Worm (Caenorhabditis elegans) whole organism, mixed stage, embryonic: ENCODE data around the gene dct-13.
"Not testable (repeated sequence)": the region's sequence is repeated elsewhere in the genome, so short reads cannot be mapped to it uniquely, and the experiment has no call there.

Experiments used
- M03D4.4 ChIP-seq: sonication (generic microtip); optimal IDR thresholded peaks from 2 replicates; lab custom pipeline; 2017; ENCODE audit warnings: mild to moderate bottlenecking, missing genetic modification characterization, missing compliant biosample characterization
- bed-3 ChIP-seq: fragments of 200-800 bp; sonication (Bioruptor generic); optimal IDR thresholded peaks from 3 replicates; lab custom pipeline; 2018; ENCODE audit warnings: mild to moderate bottlenecking, missing genetic modification characterization, moderate library complexity, missing compliant biosample characterization
- blmp-1 ChIP-seq: fragments of 150-350 bp; optimal IDR thresholded peaks from 2 replicates; lab custom pipeline; 2014; ENCODE audit warnings: missing biosample characterization, missing genetic modification characterization
- ceh-39 ChIP-seq: fragments of 150-350 bp; optimal IDR thresholded peaks from 2 replicates; lab custom pipeline; 2014; ENCODE audit warnings: missing biosample characterization, missing genetic modification characterization
- ceh-43 ChIP-seq: fragments of 200-800 bp; sonication (Bioruptor generic); optimal IDR thresholded peaks from 2 replicates; lab custom pipeline; 2018; ENCODE audit warnings: mild to moderate bottlenecking, missing genetic modification characterization, moderate library complexity, missing compliant biosample characterization
- ceh-83 ChIP-seq: fragments of 200-800 bp; sonication (Bioruptor generic); optimal IDR thresholded peaks from 2 replicates; lab custom pipeline; 2018; ENCODE audit warnings: mild to moderate bottlenecking, missing genetic modification characterization, missing compliant biosample characterization
- cnd-1 ChIP-seq: fragments of 200-800 bp; sonication (Bioruptor generic); optimal IDR thresholded peaks from 2 replicates; lab custom pipeline; 2018; ENCODE audit warnings: mild to moderate bottlenecking, missing genetic modification characterization, missing compliant biosample characterization
- drap-1 ChIP-seq: fragments of 200-800 bp; sonication (Bioruptor generic); optimal IDR thresholded peaks from 3 replicates; lab custom pipeline; 2018; ENCODE audit warnings: mild to moderate bottlenecking, missing genetic modification characterization, missing compliant biosample characterization
- elt-1 ChIP-seq: sonication (generic microtip); optimal IDR thresholded peaks from 2 replicates; lab custom pipeline; 2017; ENCODE audit warnings: missing genetic modification characterization, mild to moderate bottlenecking, missing compliant biosample characterization, antibody characterized with exemption, moderate library complexity, borderline replicate concordance; ENCODE audit not compliant: insufficient read depth
- elt-3 ChIP-seq: fragments of 150-350 bp; optimal IDR thresholded peaks from 2 replicates; lab custom pipeline; 2014; ENCODE audit warnings: missing biosample characterization, missing genetic modification characterization
- flh-1 ChIP-seq: fragments of 200-800 bp; sonication (Bioruptor generic); optimal IDR thresholded peaks from 2 replicates; lab custom pipeline; 2018; ENCODE audit warnings: mild to moderate bottlenecking, missing genetic modification characterization, moderate library complexity, missing compliant biosample characterization
- ham-2 ChIP-seq: fragments of 200-800 bp; sonication (Bioruptor generic); optimal IDR thresholded peaks from 2 replicates; lab custom pipeline; 2018; ENCODE audit warnings: mild to moderate bottlenecking, missing genetic modification characterization, missing compliant biosample characterization
- hlh-1 ChIP-seq: fragments of 150-350 bp; optimal IDR thresholded peaks from 2 replicates; lab custom pipeline; 2014; ENCODE audit warnings: missing biosample characterization, missing genetic modification reagents, missing genetic modification characterization
- lsy-2 ChIP-seq: fragments of 150-350 bp; optimal IDR thresholded peaks from 2 replicates; lab custom pipeline; 2014; ENCODE audit warnings: missing biosample characterization, missing genetic modification characterization
- mab-5 ChIP-seq: fragments of 150-350 bp; optimal IDR thresholded peaks from 2 replicates; lab custom pipeline; 2014; ENCODE audit warnings: missing biosample characterization, missing genetic modification characterization
- mep-1 ChIP-seq: fragments of 150-350 bp; optimal IDR thresholded peaks from 2 replicates; lab custom pipeline; 2017; ENCODE audit warnings: missing biosample characterization, missing genetic modification reagents, missing genetic modification characterization, inconsistent platforms
- nhr-12 ChIP-seq: fragments of 150-350 bp; optimal IDR thresholded peaks from 2 replicates; lab custom pipeline; 2014; ENCODE audit warnings: missing biosample characterization, missing genetic modification characterization
- nhr-237 ChIP-seq: fragments of 150-350 bp; optimal IDR thresholded peaks from 2 replicates; lab custom pipeline; 2014; ENCODE audit warnings: missing biosample characterization, missing genetic modification characterization
- nhr-76 ChIP-seq: sonication (generic microtip); optimal IDR thresholded peaks from 2 replicates; lab custom pipeline; 2017; ENCODE audit warnings: missing biosample characterization, missing genetic modification characterization
- pha-4 ChIP-seq: fragments of 150-350 bp; optimal IDR thresholded peaks from 2 replicates; lab custom pipeline; 2018; ENCODE audit warnings: missing biosample characterization, missing genetic modification reagents, missing genetic modification characterization
- sem-2 ChIP-seq: fragments of 200-800 bp; sonication (Bioruptor generic); optimal IDR thresholded peaks from 2 replicates; lab custom pipeline; 2018; ENCODE audit warnings: mild to moderate bottlenecking, missing genetic modification characterization, missing compliant biosample characterization
- snpc-4 ChIP-seq: fragments of 150-350 bp; optimal IDR thresholded peaks from 2 replicates; lab custom pipeline; 2014; ENCODE audit warnings: missing biosample characterization, missing genetic modification characterization
- sptf-1 ChIP-seq: sonication (generic microtip); optimal IDR thresholded peaks from 2 replicates; lab custom pipeline; 2017; ENCODE audit warnings: mild to moderate bottlenecking, missing genetic modification characterization, moderate library complexity, missing compliant biosample characterization
- tbx-8 ChIP-seq: fragments of 200-800 bp; sonication (Bioruptor generic); optimal IDR thresholded peaks from 2 replicates; lab custom pipeline; 2018; ENCODE audit warnings: mild to moderate bottlenecking, missing genetic modification characterization, moderate library complexity, missing compliant biosample characterization
- unc-39 ChIP-seq: fragments of 150-350 bp; optimal IDR thresholded peaks from 2 replicates; lab custom pipeline; 2014; ENCODE audit warnings: missing biosample characterization, missing genetic modification characterization
- unc-62 ChIP-seq: fragments of 150-350 bp; optimal IDR thresholded peaks from 2 replicates; lab custom pipeline; 2014; ENCODE audit warnings: missing biosample characterization, missing genetic modification reagents, missing genetic modification characterization
- zip-8 ChIP-seq: fragments of 150-350 bp; optimal IDR thresholded peaks from 2 replicates; lab custom pipeline; 2014; ENCODE audit warnings: missing biosample characterization, missing genetic modification characterization
- ztf-11 ChIP-seq: fragments of 150-350 bp; optimal IDR thresholded peaks from 2 replicates; lab custom pipeline; 2014; ENCODE audit warnings: missing biosample characterization, missing genetic modification characterization

The dct-13 gene

ce11 chrIV:17025017-17025416, at the start of gene dct-13:
Gene dct-13, minus strand, starts transcription at chrIV:17025117.
- no peak for TF ChIP-seq drap-1
- no peak for TF ChIP-seq ceh-83 (GFP tag; lab: Kevin White, UChicago)
- no peak for TF ChIP-seq ham-2 (GFP tag; lab: Kevin White, UChicago)
- no peak for TF ChIP-seq flh-1 (GFP tag; lab: Kevin White, UChicago)
- no peak for TF ChIP-seq pha-4 (tag; lab: Kevin White, UChicago)
- TF ChIP-seq hlh-1 (tag; lab: Kevin White, UChicago), result no peak
- no peak for TF ChIP-seq unc-62 (GFP tag; lab: Kevin White, UChicago)
- no peak for TF ChIP-seq ztf-11 (tag; lab: Kevin White, UChicago)
- TF ChIP-seq lsy-2 (tag; lab: Kevin White, UChicago), result no peak
- no peak for TF ChIP-seq elt-1 (tag; lab: Kevin White, UChicago)
- no peak for TF ChIP-seq cnd-1 (tag; lab: Kevin White, UChicago)
- no peak for TF ChIP-seq sptf-1 (tag; lab: Kevin White, UChicago)

DNA sequence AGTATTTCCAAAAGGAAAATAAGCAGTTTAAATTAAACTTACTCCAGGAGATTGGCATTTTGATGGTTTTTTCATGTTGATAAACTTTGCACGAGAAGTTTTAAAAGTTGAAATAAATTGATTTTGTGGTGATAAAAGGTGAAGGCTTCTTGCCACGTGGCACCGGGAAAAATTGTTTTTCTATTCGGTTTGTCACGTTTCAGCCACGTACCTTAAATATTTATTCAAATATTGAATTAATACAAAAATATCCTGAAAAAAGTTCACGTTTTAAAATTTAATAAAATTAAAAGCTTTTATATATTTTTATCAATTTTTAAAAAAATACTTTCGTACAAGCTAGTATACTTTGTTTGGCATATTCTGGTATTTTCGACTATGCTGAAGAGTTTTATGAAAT, 45.9 kb upstream of the dct-13 start, which contains the start of gene Y116A8C.24:
TSS of gene Y116A8C.24 (minus strand) at position 101 of the 400 bp plus-strand sequence.
- not testable (repeated sequence) for TF ChIP-seq ztf-11 (tag; lab: Kevin White, UChicago); sem-2 (GFP tag; lab: Kevin White, UChicago); ceh-83 (GFP tag; lab: Kevin White, UChicago)

DNA sequence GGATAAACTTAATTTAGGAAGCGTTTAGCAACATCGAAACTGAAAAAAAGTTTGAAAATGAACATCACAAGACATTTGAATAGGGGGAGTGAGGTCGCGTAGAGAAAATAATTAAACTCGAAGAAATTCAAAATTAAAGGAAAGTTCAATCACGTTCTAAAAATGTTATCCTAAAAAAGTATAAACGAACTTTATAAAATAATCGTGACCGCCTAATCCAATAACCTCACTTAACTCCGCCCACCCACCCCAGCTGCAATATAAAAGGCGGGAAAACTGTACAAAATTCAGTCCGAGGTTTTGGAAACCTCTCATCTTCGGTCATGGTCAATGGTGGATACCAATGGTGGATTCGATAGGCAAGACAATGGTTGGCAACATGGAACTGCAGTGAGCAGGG, 40.0 kb upstream of the dct-13 start, which contains the start of gene Y116A8C.465:
TSS of gene Y116A8C.465 (plus strand) at position 301 of the 400 bp plus-strand sequence.
- TF ChIP-seq nhr-237; cnd-1 (tag; lab: Kevin White, UChicago); M03D4.4 (tag; lab: Kevin White, UChicago): not testable (repeated sequence)

ce11 chrIV:17063700-17064099, 38.8 kb upstream of the dct-13 start, which contains the start of gene Y116A8C.467:
Gene Y116A8C.467, minus strand, starts transcription at chrIV:17063800.
- not testable (repeated sequence) for TF ChIP-seq mep-1 (tag; lab: Kevin White, UChicago); unc-62 (GFP tag; lab: Kevin White, UChicago); elt-3 (tag; lab: Kevin White, UChicago)

DNA sequence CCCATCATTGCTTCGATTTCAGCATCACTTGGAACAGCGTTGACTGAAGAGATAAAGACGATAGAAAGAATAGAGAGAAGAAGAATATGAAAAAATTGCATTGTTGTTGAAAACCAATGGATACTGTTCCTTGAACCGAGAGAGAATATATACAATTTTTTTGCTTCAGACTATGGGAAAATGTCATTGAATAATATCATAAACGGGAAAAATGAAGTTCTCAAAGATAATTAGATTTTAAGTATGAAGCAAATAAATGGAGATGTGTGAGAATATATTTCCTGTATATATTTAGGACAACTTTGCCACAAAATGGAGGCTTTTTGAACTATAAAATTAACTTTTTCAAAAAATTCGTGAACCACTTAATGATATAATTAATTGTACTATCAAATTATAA, 33.1 kb upstream of the dct-13 start, which contains the start of gene Y116A8C.44:
TSS of gene Y116A8C.44 (minus strand) at position 101 of the 400 bp plus-strand sequence.
- no peak for TF ChIP-seq ceh-43 (GFP tag; lab: Kevin White, UChicago)
- no peak for TF ChIP-seq zip-8 (tag; lab: Kevin White, UChicago)
- TF ChIP-seq mab-5 (tag; lab: Kevin White, UChicago), result no peak
- TF ChIP-seq tbx-8 (GFP tag; lab: Kevin White, UChicago), result no peak
- TF ChIP-seq nhr-12, result no peak
- no peak for TF ChIP-seq mep-1 (tag; lab: Kevin White, UChicago)
- no peak for TF ChIP-seq sptf-1 (tag; lab: Kevin White, UChicago)
- no peak for TF ChIP-seq unc-39 (tag; lab: Kevin White, UChicago)
- TF ChIP-seq sem-2 (GFP tag; lab: Kevin White, UChicago), result no peak
- no peak for TF ChIP-seq nhr-237
- TF ChIP-seq elt-1 (tag; lab: Kevin White, UChicago), result no peak
- TF ChIP-seq ztf-11 (tag; lab: Kevin White, UChicago), result no peak
- no peak for TF ChIP-seq blmp-1 (tag; lab: Kevin White, UChicago)
- TF ChIP-seq cnd-1 (tag; lab: Kevin White, UChicago), result no peak
- TF ChIP-seq pha-4 (tag; lab: Kevin White, UChicago), result no peak
- TF ChIP-seq nhr-76 (tag; lab: Kevin White, UChicago), result no peak
- TF ChIP-seq bed-3, result no peak

DNA sequence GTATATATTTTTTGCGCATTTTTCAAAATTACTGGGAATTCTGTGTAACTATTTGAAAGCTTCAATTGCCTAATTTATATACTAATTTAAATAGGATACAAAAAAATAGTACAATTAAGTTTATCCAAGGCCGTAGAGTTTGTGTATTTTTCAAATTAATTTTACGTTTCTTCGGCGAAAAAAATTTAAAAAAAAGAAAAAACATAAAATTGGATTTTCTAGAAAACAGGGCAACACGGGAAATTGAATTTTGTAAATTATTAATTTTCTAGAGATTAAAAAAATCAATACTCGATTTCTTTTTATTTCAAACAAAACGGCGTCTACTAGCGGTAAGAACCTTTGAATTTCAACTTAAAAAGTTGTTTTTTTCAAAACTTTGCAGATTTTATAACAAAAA, 28.3 kb upstream of the dct-13 start, which contains the start of gene Y116A8C.23:
TSS of gene Y116A8C.23 (plus strand) at position 301 of the 400 bp plus-strand sequence.
- no peak for TF ChIP-seq ceh-83 (GFP tag; lab: Kevin White, UChicago)
- TF ChIP-seq M03D4.4 (tag; lab: Kevin White, UChicago), result no peak
- TF ChIP-seq flh-1 (GFP tag; lab: Kevin White, UChicago), result no peak
- TF ChIP-seq ztf-11 (tag; lab: Kevin White, UChicago), result no peak
- TF ChIP-seq blmp-1 (tag; lab: Kevin White, UChicago), result no peak
- TF ChIP-seq elt-3 (tag; lab: Kevin White, UChicago), result no peak
- no peak for TF ChIP-seq ceh-39 (tag; lab: Kevin White, UChicago)
- TF ChIP-seq ham-2 (GFP tag; lab: Kevin White, UChicago), result no peak
- TF ChIP-seq snpc-4 (tag; lab: Kevin White, UChicago), result no peak
- TF ChIP-seq ceh-43 (GFP tag; lab: Kevin White, UChicago), result no peak
- TF ChIP-seq tbx-8 (GFP tag; lab: Kevin White, UChicago), result no peak
- no peak for TF ChIP-seq nhr-12
